Worm (Caenorhabditis elegans) whole organism, L1 larva: ENCODE results near the gene str-230.

Experiments used
- C04F5.9 ChIP-seq: sonication (generic microtip); optimal IDR thresholded peaks from 2 replicates; lab custom pipeline; 2016; ENCODE audit warnings: missing genetic modification characterization, missing compliant biosample characterization
- C16A3.4 ChIP-seq: fragments of 150-350 bp; optimal IDR thresholded peaks from 2 replicates; lab custom pipeline; 2014; ENCODE audit warnings: missing biosample characterization, missing genetic modification characterization
- C34B4.2 ChIP-seq: sonication (generic microtip); optimal IDR thresholded peaks from 2 replicates; lab custom pipeline; 2017; ENCODE audit warnings: mild to moderate bottlenecking, missing genetic modification characterization, missing compliant biosample characterization
- Y116A8C.19 ChIP-seq: sonication (generic microtip); optimal IDR thresholded peaks from 2 replicates; lab custom pipeline; 2016; ENCODE audit warnings: missing compliant biosample characterization, missing genetic modification characterization, borderline replicate concordance
- aly-2 ChIP-seq: fragments of 150-350 bp; optimal IDR thresholded peaks from 2 replicates; lab custom pipeline; 2014; ENCODE audit warnings: missing biosample characterization, missing genetic modification characterization
- ceh-82 ChIP-seq, 3 experiments: fragments of 150-350 bp in 1 of 3; sonication (generic microtip) in 2 of 3; optimal IDR thresholded peaks; 2 replicates each; lab custom pipeline; 2014 to 2017; ENCODE audit warnings: missing biosample characterization in 3 of 3, missing genetic modification characterization in 3 of 3
- ceh-88 ChIP-seq: fragments of 200-800 bp; sonication (Bioruptor generic); IDR thresholded peaks from 2 replicates; pipeline ENCODE4 v1.3.6; 2022; ENCODE audit warnings: missing genetic modification characterization, missing compliant biosample characterization
- ceh-90 ChIP-seq: sonication (generic microtip); optimal IDR thresholded peaks from 2 replicates; lab custom pipeline; 2016; ENCODE audit warnings: missing genetic modification characterization, missing compliant biosample characterization
- egl-27 ChIP-seq, 2 experiments: fragments of 150-350 bp in 1 of 2; sonication (generic microtip); optimal IDR thresholded peaks; 3 replicates each; lab custom pipeline; 2017 to 2018; ENCODE audit warnings: missing biosample characterization in 2 of 2, missing genetic modification characterization in 2 of 2, missing genetic modification reagents in 2 of 2
- elt-2 ChIP-seq: sonication (generic microtip); optimal IDR thresholded peaks from 2 replicates; lab custom pipeline; 2016; ENCODE audit warnings: missing genetic modification characterization, mild to moderate bottlenecking, inconsistent platforms, missing compliant biosample characterization, missing genetic modification reagents
- ets-5 ChIP-seq: fragments of 200-800 bp; sonication (Bioruptor generic); IDR thresholded peaks from 2 replicates; pipeline ENCODE4 v1.3.6; 2022; ENCODE audit warnings: missing genetic modification characterization, missing compliant biosample characterization
- fkh-8 ChIP-seq: sonication (generic microtip); optimal IDR thresholded peaks from 2 replicates; lab custom pipeline; 2016; ENCODE audit warnings: mild to moderate bottlenecking, missing genetic modification characterization, missing compliant biosample characterization
- fos-1 ChIP-seq: fragments of 150-350 bp; optimal IDR thresholded peaks from 2 replicates; lab custom pipeline; 2014; ENCODE audit warnings: missing biosample characterization, missing genetic modification characterization
- grh-1 ChIP-seq: fragments of 200-800 bp; sonication (Bioruptor generic); IDR thresholded peaks from 2 replicates; pipeline ENCODE4 v1.3.6; 2022; ENCODE audit warnings: missing genetic modification reagents, missing genetic modification characterization, missing compliant biosample characterization
- hlh-17 ChIP-seq: fragments of 200-800 bp; sonication (Bioruptor generic); optimal IDR thresholded peaks from 2 replicates; lab custom pipeline; 2018; ENCODE audit warnings: missing genetic modification characterization, mild to moderate bottlenecking, missing compliant biosample characterization, moderate library complexity, borderline replicate concordance
- hlh-4 ChIP-seq: sonication (generic microtip); optimal IDR thresholded peaks from 2 replicates; lab custom pipeline; 2016; ENCODE audit warnings: mild to moderate bottlenecking, missing genetic modification characterization, missing compliant biosample characterization
- isw-1 ChIP-seq: fragments of 200-800 bp; sonication (Bioruptor generic); IDR thresholded peaks from 2 replicates; pipeline ENCODE4 v1.3.6; 2022; ENCODE audit warnings: missing genetic modification characterization, missing compliant biosample characterization
- jun-1 ChIP-seq: fragments of 150-350 bp; optimal IDR thresholded peaks from 2 replicates; lab custom pipeline; 2014; ENCODE audit warnings: missing biosample characterization, missing genetic modification reagents, missing genetic modification characterization
- lin-13 ChIP-seq: fragments of 150-350 bp; optimal IDR thresholded peaks from 2 replicates; lab custom pipeline; 2014; ENCODE audit warnings: missing biosample characterization, missing genetic modification reagents, missing genetic modification characterization
- lin-35 ChIP-seq, 2 experiments: fragments of 150-350 bp; optimal IDR thresholded peaks; 2 replicates each; lab custom pipeline; 2014; ENCODE audit warnings: missing biosample characterization in 2 of 2, missing genetic modification characterization in 2 of 2, missing genetic modification reagents in 2 of 2
- lin-39 ChIP-seq: fragments of 150-350 bp; optimal IDR thresholded peaks from 2 replicates; lab custom pipeline; 2014; ENCODE audit warnings: missing biosample characterization, missing genetic modification reagents, missing genetic modification characterization
- lir-3 ChIP-seq: sonication (generic microtip); optimal IDR thresholded peaks from 2 replicates; lab custom pipeline; 2016; ENCODE audit warnings: mild to moderate bottlenecking, missing genetic modification characterization, moderate library complexity, missing compliant biosample characterization; ENCODE audit not compliant: poor library complexity
- lsy-2 ChIP-seq, 2 experiments: fragments of 150-350 bp; optimal IDR thresholded peaks; 2 replicates each; lab custom pipeline; 2014; ENCODE audit warnings: missing biosample characterization in 2 of 2, missing genetic modification characterization in 2 of 2
- mab-9 ChIP-seq: fragments of 200-800 bp; sonication (Bioruptor generic); IDR thresholded peaks from 2 replicates; pipeline ENCODE4 v1.3.6; 2022; ENCODE audit warnings: missing genetic modification reagents, missing genetic modification characterization, missing compliant biosample characterization
- mdl-1 ChIP-seq, 2 experiments: fragments of 150-350 bp; optimal IDR thresholded peaks; 2 replicates each; lab custom pipeline; 2014 to 2017; ENCODE audit warnings: missing biosample characterization in 2 of 2, missing genetic modification characterization in 2 of 2, inconsistent platforms in 1 of 2
- mep-1 ChIP-seq: fragments of 150-350 bp; optimal IDR thresholded peaks from 2 replicates; lab custom pipeline; 2014; ENCODE audit warnings: missing biosample characterization, missing genetic modification characterization
- nhr-12 ChIP-seq: sonication (generic microtip); optimal IDR thresholded peaks from 2 replicates; lab custom pipeline; 2017; ENCODE audit warnings: missing biosample characterization, missing genetic modification characterization
- nhr-19 ChIP-seq: fragments of 200-800 bp; sonication (Bioruptor generic); conservative IDR thresholded peaks from 2 replicates; pipeline ENCODE4 v1.3.6; 2022; ENCODE audit warnings: missing genetic modification characterization, missing compliant biosample characterization
- nhr-20 ChIP-seq: sonication (generic microtip); optimal IDR thresholded peaks from 2 replicates; lab custom pipeline; 2016; ENCODE audit warnings: mild to moderate bottlenecking, missing genetic modification characterization, missing compliant biosample characterization
- nhr-237 ChIP-seq: fragments of 150-350 bp; optimal IDR thresholded peaks from 2 replicates; lab custom pipeline; 2014; ENCODE audit warnings: missing biosample characterization, missing genetic modification characterization
- nhr-28 ChIP-seq: fragments of 150-350 bp; optimal IDR thresholded peaks from 2 replicates; lab custom pipeline; 2014; ENCODE audit warnings: missing biosample characterization, missing genetic modification characterization
- nhr-76 ChIP-seq: sonication (generic microtip); optimal IDR thresholded peaks from 2 replicates; lab custom pipeline; 2017; ENCODE audit warnings: missing biosample characterization, missing genetic modification characterization
- nhr-77 ChIP-seq: fragments of 150-350 bp; optimal IDR thresholded peaks from 2 replicates; lab custom pipeline; 2014; ENCODE audit warnings: missing biosample characterization, missing genetic modification characterization
- nhr-85 ChIP-seq: sonication (generic microtip); peaks from one replicate; lab custom pipeline; 2016; ENCODE audit warnings: missing genetic modification characterization, inconsistent platforms, missing compliant biosample characterization
- pax-3 ChIP-seq: fragments of 200-800 bp; sonication (Bioruptor generic); optimal IDR thresholded peaks from 2 replicates; lab custom pipeline; 2018; ENCODE audit warnings: mild to moderate bottlenecking, missing genetic modification characterization, moderate library complexity, missing compliant biosample characterization
- pqm-1 ChIP-seq: sonication (generic microtip); optimal IDR thresholded peaks from 3 replicates; lab custom pipeline; 2017; ENCODE audit warnings: missing biosample characterization, missing genetic modification characterization
- snu-23 ChIP-seq: sonication (generic microtip); optimal IDR thresholded peaks from 2 replicates; lab custom pipeline; 2016; ENCODE audit warnings: missing genetic modification characterization, missing compliant biosample characterization
- sup-37 ChIP-seq: fragments of 200-800 bp; sonication (Bioruptor generic); optimal IDR thresholded peaks from 2 replicates; lab custom pipeline; 2018; ENCODE audit warnings: mild to moderate bottlenecking, missing genetic modification characterization, missing compliant biosample characterization
- swsn-7 ChIP-seq: sonication (generic microtip); optimal IDR thresholded peaks from 2 replicates; lab custom pipeline; 2016; ENCODE audit warnings: missing genetic modification characterization, missing compliant biosample characterization
- tbx-2 ChIP-seq: sonication (generic microtip); optimal IDR thresholded peaks from 2 replicates; lab custom pipeline; 2016; ENCODE audit warnings: missing genetic modification characterization, missing compliant biosample characterization
- unc-30 ChIP-seq: sonication (generic microtip); optimal IDR thresholded peaks from 2 replicates; lab custom pipeline; 2017; ENCODE audit warnings: missing biosample characterization, missing genetic modification characterization
- unc-86 ChIP-seq: sonication (generic microtip); optimal IDR thresholded peaks from 2 replicates; lab custom pipeline; 2016; ENCODE audit warnings: missing genetic modification characterization, missing compliant biosample characterization
- xbp-1 ChIP-seq: sonication (generic microtip); optimal IDR thresholded peaks from 2 replicates; lab custom pipeline; 2016; ENCODE audit warnings: missing genetic modification characterization, missing compliant biosample characterization

The str-230 gene

ce11 chrV:14176572-14176971 lies 34.1 kb downstream of the str-230 start:
- TF ChIP-seq jun-1 (tag; lab: Kevin White, UChicago) = no peak
- TF ChIP-seq nhr-85 (tag; lab: Kevin White, UChicago) = no peak
- TF ChIP-seq egl-27 (tag; optimal IDR thresholded peaks at IDR 0.05; lab: Kevin White, UChicago) = no peak
- no peak for TF ChIP-seq C34B4.2
- no peak for TF ChIP-seq C16A3.4 (tag; lab: Kevin White, UChicago)
- TF ChIP-seq unc-30 = no peak
- no peak for TF ChIP-seq hlh-4 (tag; lab: Kevin White, UChicago)

ce11 chrV:14175216-14175615 lies 35.4 kb downstream of the str-230 start, which contains the start of gene cest-2.2:
Gene cest-2.2 (minus strand): TSS chrV:14175355.
- TF ChIP-seq elt-2 (tag; lab: Kevin White, UChicago) = peak; percentile 21
- no peak for TF ChIP-seq nhr-12 (tag; lab: Kevin White, UChicago)

ce11 chrV:14171284-14171683 lies 39.4 kb downstream of the str-230 start, which contains the start of gene cest-2.1:
Gene cest-2.1 (minus strand): TSS chrV:14171481.
- TF ChIP-seq lin-39 (no peak), mab-9 (GFP tag; lab: Robert Waterston, UW) (no peak), ceh-90 (no peak), xbp-1 (no peak), aly-2 (tag; lab: Kevin White, UChicago) (no peak), elt-2 (tag; lab: Kevin White, UChicago) (no peak), sup-37 (no peak), pqm-1 (tag; lab: Kevin White, UChicago) (no peak), ceh-82 (tag; optimal IDR thresholded peaks at IDR 0.05; lab: Kevin White, UChicago) (no peak)

ce11 chrV:14167629-14168028 lies 43.0 kb downstream of the str-230 start, which contains the start of gene ocam-1:
Gene ocam-1 (minus strand): TSS chrV:14167729.
- no peak for TF ChIP-seq ets-5
- TF ChIP-seq lin-35 (GFP tag; optimal IDR thresholded peaks at IDR 0.05; lab: Kevin White, UChicago) = no peak
- TF ChIP-seq snu-23 = no peak
- no peak for TF ChIP-seq C34B4.2
- TF ChIP-seq pax-3 (tag; lab: Kevin White, UChicago) = no peak
- TF ChIP-seq mdl-1 (tag; optimal IDR thresholded peaks at IDR 0.05; lab: Kevin White, UChicago) = no peak
- no peak for TF ChIP-seq C04F5.9 (tag; lab: Kevin White, UChicago)
- no peak for TF ChIP-seq nhr-20 (tag; lab: Kevin White, UChicago)
- no peak for TF ChIP-seq nhr-237 (tag; lab: Kevin White, UChicago)
- TF ChIP-seq fos-1 (tag; lab: Kevin White, UChicago) = no peak
- no peak for TF ChIP-seq aly-2 (tag; lab: Kevin White, UChicago)
- TF ChIP-seq lsy-2 (tag; optimal IDR thresholded peaks at IDR 0.05; lab: Kevin White, UChicago) = no peak
- no peak for TF ChIP-seq egl-27 (tag; optimal IDR thresholded peaks at IDR 0.05; lab: Kevin White, UChicago)
- no peak for TF ChIP-seq unc-30
- no peak for TF ChIP-seq isw-1 (GFP tag; lab: Robert Waterston, UW)
- TF ChIP-seq nhr-77 (tag; lab: Kevin White, UChicago) = no peak
- no peak for TF ChIP-seq xbp-1
- no peak for TF ChIP-seq ceh-88 (GFP tag; lab: Robert Waterston, UW)
- TF ChIP-seq lin-13 (GFP tag; lab: Kevin White, UChicago) = no peak
- TF ChIP-seq jun-1 (tag; lab: Kevin White, UChicago) = no peak

ce11 chrV:14166630-14167029 lies 44.0 kb downstream of the str-230 start, which contains the start of gene cest-1.1:
Gene cest-1.1 (minus strand): TSS chrV:14166730.
- TF ChIP-seq nhr-28 (tag; lab: Kevin White, UChicago) = no peak
- no peak for TF ChIP-seq jun-1 (tag; lab: Kevin White, UChicago)
- no peak for TF ChIP-seq fos-1 (tag; lab: Kevin White, UChicago)
- no peak for TF ChIP-seq swsn-7
- no peak for TF ChIP-seq nhr-19 (GFP tag; lab: Robert Waterston, UW)
- TF ChIP-seq Y116A8C.19 (tag; lab: Kevin White, UChicago) = no peak
- no peak for TF ChIP-seq tbx-2 (tag; lab: Kevin White, UChicago)
- no peak for TF ChIP-seq lir-3 (tag; lab: Kevin White, UChicago)
- no peak for TF ChIP-seq nhr-76 (tag; lab: Kevin White, UChicago)
- no peak for TF ChIP-seq ceh-88 (GFP tag; lab: Robert Waterston, UW)
- no peak for TF ChIP-seq nhr-237 (tag; lab: Kevin White, UChicago)
- no peak for TF ChIP-seq ets-5
- no peak for TF ChIP-seq hlh-17
- TF ChIP-seq fkh-8 (tag; lab: Kevin White, UChicago) = no peak
- no peak for TF ChIP-seq nhr-85 (tag; lab: Kevin White, UChicago)
- no peak for TF ChIP-seq grh-1
- no peak for TF ChIP-seq unc-86 (tag; lab: Kevin White, UChicago)
- TF ChIP-seq elt-2 (tag; lab: Kevin White, UChicago) = no peak
- TF ChIP-seq nhr-20 (tag; lab: Kevin White, UChicago) = no peak
- TF ChIP-seq mep-1 (tag; lab: Kevin White, UChicago) = no peak
